Fruit fly (Drosophila melanogaster) whole organism, pupa: ENCODE data around the gene Pmi.
A peak's percentile ranks its signal among the peaks of the same experiment; 100 is the strongest.

Experiments
- CG10348 ChIP-seq: fragments of 200-800 bp; sonication (Bioruptor generic); IDR thresholded peaks from 2 replicates; pipeline ENCODE4 v1.3.6; 2022; ENCODE audit warnings: missing biosample characterization, missing genetic modification characterization
- CG12605 ChIP-seq: fragments of 200-800 bp; sonication (Bioruptor generic); IDR thresholded peaks from 2 replicates; pipeline ENCODE4 v1.3.6; 2022; ENCODE audit warnings: missing biosample characterization, missing genetic modification characterization
- CG13204 ChIP-seq: fragments of 200-800 bp; sonication (Bioruptor generic); optimal IDR thresholded peaks from 2 replicates; lab custom pipeline; 2018; ENCODE audit warnings: missing biosample characterization, mild to moderate bottlenecking, missing genetic modification characterization, moderate library complexity
- CG14655 ChIP-seq: fragments of 200-800 bp; sonication (Bioruptor generic); optimal IDR thresholded peaks from 3 replicates; lab custom pipeline; 2017; ENCODE audit warnings: mild to moderate bottlenecking, missing biosample characterization, missing genetic modification reagents, missing genetic modification characterization
- CG15710 ChIP-seq: fragments of 200-800 bp; sonication (Bioruptor generic); optimal IDR thresholded peaks from 2 replicates; lab custom pipeline; 2018; ENCODE audit warnings: missing biosample characterization, mild to moderate bottlenecking, missing genetic modification characterization, moderate library complexity
- CG17806 ChIP-seq: fragments of 200-800 bp; sonication (Bioruptor generic); optimal IDR thresholded peaks from 2 replicates; lab custom pipeline; 2018; ENCODE audit warnings: missing biosample characterization, mild to moderate bottlenecking, missing genetic modification characterization, moderate library complexity
- CG32121 ChIP-seq: fragments of 200-800 bp; sonication (Bioruptor generic); IDR thresholded peaks from 2 replicates; pipeline ENCODE4 v1.3.6; 2022; ENCODE audit warnings: missing biosample characterization, missing genetic modification characterization
- CG34367 ChIP-seq: fragments of 200-800 bp; sonication (Bioruptor generic); optimal IDR thresholded peaks from 2 replicates; lab custom pipeline; 2018; ENCODE audit warnings: missing biosample characterization, mild to moderate bottlenecking, missing genetic modification characterization
- CG4496 ChIP-seq: fragments of 200-800 bp; sonication (Bioruptor generic); IDR thresholded peaks from 3 replicates; pipeline ENCODE4 v1.3.6; 2022; ENCODE audit warnings: missing biosample characterization, missing genetic modification characterization
- CG8159 ChIP-seq: fragments of 200-800 bp; sonication (Bioruptor generic); optimal IDR thresholded peaks from 3 replicates; lab custom pipeline; 2018; ENCODE audit warnings: missing biosample characterization, mild to moderate bottlenecking, missing genetic modification characterization, moderate library complexity
- CG8301 ChIP-seq: fragments of 200-800 bp; sonication (Bioruptor generic); optimal IDR thresholded peaks from 2 replicates; lab custom pipeline; 2018; ENCODE audit warnings: missing biosample characterization, mild to moderate bottlenecking, missing genetic modification characterization
- CG9948 ChIP-seq: fragments of 200-800 bp; sonication (Bioruptor generic); optimal IDR thresholded peaks from 2 replicates; lab custom pipeline; 2018; ENCODE audit warnings: missing biosample characterization, mild to moderate bottlenecking, missing genetic modification characterization, moderate library complexity
- D1 ChIP-seq: fragments of 200-800 bp; sonication (Bioruptor generic); optimal IDR thresholded peaks from 2 replicates; lab custom pipeline; 2018; ENCODE audit warnings: missing biosample characterization, mild to moderate bottlenecking, missing genetic modification characterization, moderate library complexity
- EcR ChIP-seq: fragments of 200-800 bp; sonication (Bioruptor generic); optimal IDR thresholded peaks from 3 replicates; lab custom pipeline; 2019; ENCODE audit warnings: missing biosample characterization, missing genetic modification characterization, mild to moderate bottlenecking, moderate library complexity, missing genetic modification reagents
- Ets98B ChIP-seq: fragments of 200-800 bp; sonication (Bioruptor generic); IDR thresholded peaks from 2 replicates; pipeline ENCODE4 v1.3.6; 2022; ENCODE audit warnings: missing biosample characterization, missing genetic modification characterization
- Pif1A ChIP-seq: fragments of 200-800 bp; sonication (Bioruptor generic); optimal IDR thresholded peaks from 3 replicates; lab custom pipeline; 2016; ENCODE audit warnings: missing biosample characterization, missing genetic modification characterization
- Pif1B ChIP-seq: fragments of 200-800 bp; sonication (Bioruptor generic); optimal IDR thresholded peaks from 3 replicates; lab custom pipeline; 2016; ENCODE audit warnings: missing biosample characterization, missing genetic modification characterization
- Snoo ChIP-seq: fragments of 200-800 bp; sonication (Bioruptor generic); optimal IDR thresholded peaks from 3 replicates; lab custom pipeline; 2017; ENCODE audit warnings: missing biosample characterization, mild to moderate bottlenecking, missing genetic modification characterization, inconsistent platforms
- fd96Ca ChIP-seq: fragments of 200-800 bp; sonication (Bioruptor generic); IDR thresholded peaks from 3 replicates; pipeline ENCODE4 v1.3.6; 2022; ENCODE audit warnings: missing biosample characterization, missing genetic modification characterization
- gl ChIP-seq: fragments of 200-800 bp; sonication (Bioruptor generic); optimal IDR thresholded peaks from 2 replicates; lab custom pipeline; 2018; ENCODE audit warnings: missing biosample characterization, mild to moderate bottlenecking, missing genetic modification characterization
- rn ChIP-seq: fragments of 200-800 bp; sonication (Bioruptor generic); IDR thresholded peaks from 2 replicates; pipeline ENCODE4 v1.3.6; 2022; ENCODE audit warnings: missing biosample characterization, missing genetic modification characterization

Gene Pmi

dm6 chr3L:5779476-5780401, at the start of gene Pmi, which contains the start of the genes Myt1 and PGRP-LD:
Pmi (plus strand) TSS chr3L:5780051.
Myt1 (minus strand) TSS chr3L:5779591.
PGRP-LD (plus strand) TSS chr3L:5780051.
- TF ChIP-seq CG8301 (no peak), CG9948 (tag; lab: Kevin White, UChicago) (no peak), CG4496 (GFP tag; lab: Robert Waterston, UW) (no peak), rn (no peak), D1 (tag; lab: Kevin White, UChicago) (no peak), CG17806 (tag; lab: Kevin White, UChicago) (no peak)
- TF ChIP-seq, all 21 proteins: peak for 0

- TF ChIP-seq EcR (no peak), CG17806 (tag; lab: Kevin White, UChicago) (no peak), gl (no peak), rn (no peak), CG4496 (GFP tag; lab: Robert Waterston, UW) (no peak), CG12605 (GFP tag; lab: Robert Waterston, UW) (no peak), fd96Ca (no peak), D1 (tag; lab: Kevin White, UChicago) (no peak), CG9948 (tag; lab: Kevin White, UChicago) (no peak)
Measured at dm6 chr3L:5731639-5732038, 48.2 kb upstream of the Pmi start.

dm6 chr3L:5749616-5750336, 30.1 kb upstream of the Pmi start:
- TF ChIP-seq EcR (no peak), CG4496 (GFP tag; lab: Robert Waterston, UW) (0 out of 3 replicates have a peak, but pooled peaks have one; percentile 38)

- no peak for TF ChIP-seq CG14655 (GFP tag; lab: Kevin White, UChicago)
- no peak for TF ChIP-seq Pif1B (GFP tag; lab: Kevin White, UChicago)
- no peak for TF ChIP-seq CG34367
- TF ChIP-seq CG10348 (GFP tag; lab: Robert Waterston, UW): no peak
- TF ChIP-seq Snoo (tag; lab: Kevin White, UChicago): no peak
Measured at dm6 chr3L:5751417-5751739, 28.5 kb upstream of the Pmi start.

dm6 chr3L:5751740-5752579, 27.9 kb upstream of the Pmi start, which contains the start of gene DnaJ-1:
DnaJ-1 (minus strand) TSS chr3L:5752189.
- no peak for TF ChIP-seq CG8301
- TF ChIP-seq CG4496 (GFP tag; lab: Robert Waterston, UW): 0 out of 3 replicates have a peak, but pooled peaks have one; percentile 20
- no peak for TF ChIP-seq CG32121 (GFP tag; lab: Robert Waterston, UW)
- TF ChIP-seq fd96Ca: no peak
- TF ChIP-seq EcR: peak; percentile 83
- peak; percentile 10 for TF ChIP-seq CG34367
- TF ChIP-seq CG12605 (GFP tag; lab: Robert Waterston, UW): 0 out of 2 replicates have a peak, but pooled peaks have one; percentile 12
- peak; percentile 5 for TF ChIP-seq gl
- TF ChIP-seq D1 (tag; lab: Kevin White, UChicago): no peak
- TF ChIP-seq CG14655 (GFP tag; lab: Kevin White, UChicago): no peak
- TF ChIP-seq CG10348 (GFP tag; lab: Robert Waterston, UW): no peak
- TF ChIP-seq Snoo (tag; lab: Kevin White, UChicago): peak; percentile 40
- peak; percentile 35 for TF ChIP-seq CG8159
- no peak for TF ChIP-seq CG9948 (tag; lab: Kevin White, UChicago)
- peak; percentile 14 for TF ChIP-seq Pif1B (GFP tag; lab: Kevin White, UChicago)
- no peak for TF ChIP-seq rn
- TF ChIP-seq CG13204: peak; percentile 68
- peak; percentile 64; the same call in 1 of the 2 replicates for TF ChIP-seq Ets98B

dm6 chr3L:5752903-5753604, 26.8 kb upstream of the Pmi start, which contains the start of gene Usp47:
Usp47 (plus strand) TSS chr3L:5752973.
- TF ChIP-seq Ets98B (no peak), gl (peak; percentile 3), CG10348 (GFP tag; lab: Robert Waterston, UW) (no peak), rn (no peak), CG17806 (tag; lab: Kevin White, UChicago) (peak; percentile 21), EcR (peak; percentile 22), CG12605 (GFP tag; lab: Robert Waterston, UW) (no peak), D1 (tag; lab: Kevin White, UChicago) (no peak), CG14655 (GFP tag; lab: Kevin White, UChicago) (no peak), CG9948 (tag; lab: Kevin White, UChicago) (no peak), CG32121 (GFP tag; lab: Robert Waterston, UW) (peak; percentile 47; the same call in 1 of the 2 replicates), Snoo (tag; lab: Kevin White, UChicago) (no peak), CG4496 (GFP tag; lab: Robert Waterston, UW) (no peak), CG13204 (peak; percentile 25), fd96Ca (no peak), CG8159 (no peak), CG8301 (no peak), Pif1A (GFP tag; lab: Kevin White, UChicago) (no peak), CG34367 (no peak), Pif1B (GFP tag; lab: Kevin White, UChicago) (no peak), CG15710 (tag; lab: Kevin White, UChicago) (no peak)
